Fruit fly (Drosophila melanogaster) whole organism, embryonic: ENCODE measurements around the gene Rm62.

Experiments
- Abd-B ChIP-seq: fragments of 200-800 bp; sonication (Bioruptor generic); optimal IDR thresholded peaks from 2 replicates; lab custom pipeline; 2018; ENCODE audit warnings: missing biosample characterization, mild to moderate bottlenecking, missing genetic modification characterization, moderate library complexity
- CG12299 ChIP-seq: fragments of 200-800 bp; sonication (Bioruptor generic); optimal IDR thresholded peaks from 2 replicates; lab custom pipeline; 2018; ENCODE audit warnings: missing biosample characterization, mild to moderate bottlenecking, missing genetic modification characterization
- CG13296 ChIP-seq: fragments of 200-800 bp; sonication (Bioruptor generic); optimal IDR thresholded peaks from 3 replicates; lab custom pipeline; 2018; ENCODE audit warnings: missing biosample characterization, mild to moderate bottlenecking, missing genetic modification characterization
- CG1602 ChIP-seq: fragments of 200-800 bp; sonication (Bioruptor generic); optimal IDR thresholded peaks from 3 replicates; lab custom pipeline; 2016; ENCODE audit warnings: missing biosample characterization, missing genetic modification characterization
- CG2116 ChIP-seq: fragments of 200-800 bp; sonication (Bioruptor generic); optimal IDR thresholded peaks from 3 replicates; lab custom pipeline; 2018; ENCODE audit warnings: missing biosample characterization, mild to moderate bottlenecking, missing genetic modification characterization
- CG2199 ChIP-seq: fragments of 200-800 bp; sonication (Bioruptor generic); IDR thresholded peaks from 3 replicates; pipeline ENCODE4 v1.3.6; 2022; ENCODE audit warnings: missing biosample characterization, missing genetic modification characterization
- CG2875 ChIP-seq: fragments of 200-800 bp; sonication (Bioruptor generic); optimal IDR thresholded peaks from 2 replicates; lab custom pipeline; 2017; ENCODE audit warnings: missing biosample characterization, mild to moderate bottlenecking, missing genetic modification characterization, missing genetic modification reagents
- CG32532 ChIP-seq: fragments of 200-800 bp; sonication (Bioruptor generic); IDR thresholded peaks from 2 replicates; pipeline ENCODE4 v1.3.6; 2022; ENCODE audit warnings: missing biosample characterization, missing genetic modification characterization
- CG32772 ChIP-seq: fragments of 200-800 bp; sonication (Bioruptor generic); IDR thresholded peaks from 2 replicates; pipeline ENCODE4 v1.3.6; 2022; ENCODE audit warnings: missing biosample characterization, missing genetic modification characterization
- CG3281 ChIP-seq: fragments of 200-800 bp; sonication (Bioruptor generic); optimal IDR thresholded peaks from 3 replicates; lab custom pipeline; 2017; ENCODE audit warnings: missing biosample characterization, mild to moderate bottlenecking, missing genetic modification characterization
- CG33557 ChIP-seq: fragments of 200-800 bp; sonication (Bioruptor generic); optimal IDR thresholded peaks from 2 replicates; lab custom pipeline; 2019; ENCODE audit warnings: missing biosample characterization, mild to moderate bottlenecking, missing genetic modification characterization, moderate library complexity
- CG3847 ChIP-seq: fragments of 200-800 bp; sonication (Bioruptor generic); IDR thresholded peaks from 2 replicates; pipeline ENCODE4 v1.3.6; 2022; ENCODE audit warnings: missing biosample characterization, missing genetic modification characterization
- CG4730 ChIP-seq: fragments of 200-800 bp; sonication (Bioruptor generic); IDR thresholded peaks from 2 replicates; pipeline ENCODE4 v1.3.6; 2022; ENCODE audit warnings: missing biosample characterization, missing genetic modification characterization
- CG5953 ChIP-seq: fragments of 200-800 bp; sonication (Bioruptor generic); IDR thresholded peaks from 2 replicates; pipeline ENCODE4 v1.3.6; 2022; ENCODE audit warnings: missing biosample characterization, missing genetic modification characterization
- CG6854 ChIP-seq: fragments of 200-800 bp; sonication (Bioruptor generic); optimal IDR thresholded peaks from 3 replicates; lab custom pipeline; 2017; ENCODE audit warnings: missing biosample characterization, mild to moderate bottlenecking, missing genetic modification characterization
- CG7745 ChIP-seq: fragments of 200-800 bp; sonication (Bioruptor generic); optimal IDR thresholded peaks from 2 replicates; lab custom pipeline; 2018; ENCODE audit warnings: missing biosample characterization, mild to moderate bottlenecking, missing genetic modification characterization, moderate library complexity
- CG8089 ChIP-seq: fragments of 200-800 bp; sonication (Bioruptor generic); optimal IDR thresholded peaks from 3 replicates; lab custom pipeline; 2016; ENCODE audit warnings: missing biosample characterization, missing genetic modification characterization
- CG8765 ChIP-seq: fragments of 200-800 bp; sonication (Bioruptor generic); IDR thresholded peaks from 2 replicates; pipeline ENCODE4 v1.3.6; 2022; ENCODE audit warnings: missing biosample characterization, missing genetic modification characterization
- CHES-1-like ChIP-seq: fragments of 200-800 bp; sonication (Bioruptor generic); optimal IDR thresholded peaks from 2 replicates; lab custom pipeline; 2016; ENCODE audit warnings: missing biosample characterization, missing genetic modification characterization
- Doc2 ChIP-seq: fragments of 200-800 bp; sonication (Bioruptor generic); IDR thresholded peaks from 2 replicates; pipeline ENCODE4 v1.3.6; 2022; ENCODE audit warnings: missing biosample characterization, missing genetic modification characterization
- Ets65A ChIP-seq: fragments of 200-800 bp; sonication (Bioruptor generic); peaks from one replicate; lab custom pipeline; 2016; ENCODE audit warnings: missing biosample characterization, missing genetic modification characterization
- HLH4C ChIP-seq: fragments of 200-800 bp; sonication (Bioruptor generic); IDR thresholded peaks from 3 replicates; pipeline ENCODE4 v1.3.6; 2022; ENCODE audit warnings: missing biosample characterization, missing genetic modification characterization; ENCODE audit not compliant: partially characterized antibody
- Hsf ChIP-seq: fragments of 200-800 bp; sonication (Bioruptor generic); optimal IDR thresholded peaks from 3 replicates; lab custom pipeline; 2016; ENCODE audit warnings: missing biosample characterization, missing genetic modification characterization
- Opbp ChIP-seq: fragments of 200-800 bp; sonication (Bioruptor generic); IDR thresholded peaks from 3 replicates; pipeline ENCODE4 v1.3.6; 2022; ENCODE audit warnings: missing biosample characterization, missing genetic modification characterization; ENCODE audit not compliant: partially characterized antibody
- Pdp1 ChIP-seq, 2 experiments: fragments of 200-800 bp; sonication (Bioruptor generic); optimal IDR thresholded peaks; 3 replicates each; lab custom pipeline; 2016; ENCODE audit warnings: missing biosample characterization in 2 of 2, missing genetic modification characterization in 2 of 2, mild to moderate bottlenecking in 1 of 2, moderate library complexity in 1 of 2
- Scr ChIP-seq: fragments of 200-800 bp; sonication (Bioruptor generic); IDR thresholded peaks from 2 replicates; pipeline ENCODE4 v1.3.6; 2022; ENCODE audit warnings: missing biosample characterization, missing genetic modification characterization; ENCODE audit not compliant: partially characterized antibody
- Sry-β ChIP-seq: fragments of 200-800 bp; sonication (Bioruptor generic); optimal IDR thresholded peaks from 2 replicates; lab custom pipeline; 2018; ENCODE audit warnings: missing biosample characterization, mild to moderate bottlenecking, missing genetic modification characterization, moderate library complexity
- bowl ChIP-seq: fragments of 200-800 bp; sonication (Bioruptor generic); IDR thresholded peaks from 2 replicates; pipeline ENCODE4 v1.3.6; 2022; ENCODE audit warnings: missing biosample characterization, missing genetic modification characterization
- disco-r ChIP-seq: fragments of 200-800 bp; sonication (Bioruptor generic); optimal IDR thresholded peaks from 2 replicates; lab custom pipeline; 2016; ENCODE audit warnings: missing biosample characterization, missing genetic modification characterization
- dysf ChIP-seq: fragments of 200-800 bp; sonication (Bioruptor generic); IDR thresholded peaks from 3 replicates; pipeline ENCODE4 v1.3.6; 2022; ENCODE audit warnings: missing biosample characterization, missing genetic modification characterization
- exex ChIP-seq: fragments of 200-800 bp; sonication (Bioruptor generic); optimal IDR thresholded peaks from 4 replicates; lab custom pipeline; 2018; ENCODE audit warnings: missing biosample characterization, mild to moderate bottlenecking, missing genetic modification characterization, moderate library complexity
- gem ChIP-seq: fragments of 200-800 bp; sonication (Bioruptor generic); optimal IDR thresholded peaks from 2 replicates; lab custom pipeline; 2019; ENCODE audit warnings: missing biosample characterization, mild to moderate bottlenecking, missing genetic modification characterization, moderate library complexity
- h ChIP-seq: fragments of >200 bp; optimal IDR thresholded peaks from 2 replicates; lab custom pipeline; 2017
- kni ChIP-seq: fragments of 200-800 bp; sonication (Bioruptor generic); optimal IDR thresholded peaks from 3 replicates; lab custom pipeline; 2017; ENCODE audit warnings: mild to moderate bottlenecking, missing biosample characterization, missing genetic modification reagents, missing genetic modification characterization
- nerfin-2 ChIP-seq: fragments of 200-800 bp; sonication (Bioruptor generic); IDR thresholded peaks from 2 replicates; pipeline ENCODE4 v1.3.6; 2022; ENCODE audit warnings: missing biosample characterization, missing genetic modification characterization; ENCODE audit not compliant: partially characterized antibody
- org-1 ChIP-seq: fragments of 200-800 bp; sonication (Bioruptor generic); optimal IDR thresholded peaks from 2 replicates; lab custom pipeline; 2017; ENCODE audit warnings: missing biosample characterization, missing genetic modification characterization
- p53 ChIP-seq: fragments of 200-800 bp; sonication (Bioruptor generic); optimal IDR thresholded peaks from 2 replicates; lab custom pipeline; 2016; ENCODE audit warnings: missing biosample characterization, missing genetic modification characterization
- phol ChIP-seq: fragments of 200-800 bp; sonication (Bioruptor generic); optimal IDR thresholded peaks from 3 replicates; lab custom pipeline; 2018; ENCODE audit warnings: missing biosample characterization, mild to moderate bottlenecking, missing genetic modification characterization, moderate library complexity
- row ChIP-seq: fragments of 200-800 bp; sonication (Bioruptor generic); IDR thresholded peaks from 3 replicates; pipeline ENCODE4 v1.3.6; 2022; ENCODE audit warnings: missing biosample characterization, missing genetic modification characterization
- sens ChIP-seq: fragments of 200-800 bp; sonication (Bioruptor generic); peaks from one replicate; lab custom pipeline; 2016; ENCODE audit warnings: missing biosample characterization, missing genetic modification characterization
- ssp ChIP-seq: fragments of 200-800 bp; sonication (Bioruptor generic); IDR thresholded peaks from 2 replicates; pipeline ENCODE4 v1.3.6; 2022; ENCODE audit warnings: missing biosample characterization, missing genetic modification characterization
- stwl ChIP-seq: fragments of 200-800 bp; sonication (Bioruptor generic); optimal IDR thresholded peaks from 3 replicates; lab custom pipeline; 2018; ENCODE audit warnings: missing biosample characterization, mild to moderate bottlenecking, missing genetic modification characterization, moderate library complexity
- tgo ChIP-seq: fragments of 200-800 bp; sonication (Bioruptor generic); IDR thresholded peaks from 3 replicates; pipeline ENCODE4 v1.3.6; 2022; ENCODE audit warnings: missing biosample characterization, missing genetic modification characterization
- unpg ChIP-seq: fragments of 200-800 bp; sonication (Bioruptor generic); optimal IDR thresholded peaks from 3 replicates; lab custom pipeline; 2018; ENCODE audit warnings: missing biosample characterization, mild to moderate bottlenecking, missing genetic modification characterization, moderate library complexity
- vnd ChIP-seq: fragments of 200-800 bp; sonication (Bioruptor generic); IDR thresholded peaks from 3 replicates; pipeline ENCODE4 v1.3.6; 2022; ENCODE audit warnings: missing biosample characterization, missing genetic modification characterization; ENCODE audit not compliant: partially characterized antibody
- wdn ChIP-seq: fragments of 200-800 bp; sonication (Bioruptor generic); IDR thresholded peaks from 2 replicates; pipeline ENCODE4 v1.3.6; 2022; ENCODE audit warnings: missing biosample characterization, missing genetic modification characterization
- zfh1 ChIP-seq: fragments of 200-800 bp; sonication (Bioruptor generic); IDR thresholded peaks from 3 replicates; pipeline ENCODE4 v1.3.6; 2022; ENCODE audit warnings: missing biosample characterization, missing genetic modification characterization

Gene Rm62

dm6 chr3R:6025227-6025626 is 16.8 kb upstream of the Rm62 start:
- TF ChIP-seq CG3281 = no peak
- TF ChIP-seq h (lab: Kevin White, UChicago) = no peak
- no peak for TF ChIP-seq kni (GFP tag; lab: Kevin White, UChicago)
- no peak for TF ChIP-seq org-1 (GFP tag; lab: Kevin White, UChicago)
- TF ChIP-seq CG8765 (GFP tag; lab: Robert Waterston, UW) = no peak
- no peak for TF ChIP-seq CG2199
- TF ChIP-seq bowl (GFP tag; lab: Robert Waterston, UW) = no peak
- no peak for TF ChIP-seq zfh1 (GFP tag; lab: Robert Waterston, UW)
- TF ChIP-seq CG12299 (tag; lab: Kevin White, UChicago) = no peak
- no peak for TF ChIP-seq HLH4C (GFP tag; lab: Robert Waterston, UW)
- TF ChIP-seq CG3847 = no peak
- TF ChIP-seq wdn (GFP tag; lab: Robert Waterston, UW) = no peak
- no peak for TF ChIP-seq Opbp (GFP tag; lab: Robert Waterston, UW)
- no peak for TF ChIP-seq CG32772
- TF ChIP-seq Scr = no peak
- no peak for TF ChIP-seq CG13296 (GFP tag; lab: Kevin White, UChicago)

- TF ChIP-seq gem (tag; lab: Kevin White, UChicago) (no peak), Ets65A (peak; percentile 57), unpg (no peak)
Observed at dm6 chr3R:6011832-6012231, 3.5 kb upstream of the Rm62 start, which contains the start of gene CG10280. Gene CG10280 (minus strand): TSS chr3R:6011932.

dm6 chr3R:6009510-6010407 is 1.4 kb upstream of the Rm62 start:
- no peak for TF ChIP-seq CG33557 (GFP tag; lab: Kevin White, UChicago)
- peak; percentile 34 for TF ChIP-seq sens (GFP tag; lab: Kevin White, UChicago)
- no peak for TF ChIP-seq Doc2 (GFP tag; lab: Robert Waterston, UW)
- TF ChIP-seq nerfin-2 (GFP tag; lab: Robert Waterston, UW) = no peak
- TF ChIP-seq CG2875 (GFP tag; lab: Kevin White, UChicago) = no peak
- peak; percentile 91 for TF ChIP-seq stwl (tag; lab: Kevin White, UChicago)
- no peak for TF ChIP-seq CG5953 (GFP tag; lab: Robert Waterston, UW)
- TF ChIP-seq CG7745 = no peak
- TF ChIP-seq CG2116 = peak; percentile 8
- no peak for TF ChIP-seq p53
- peak; percentile 12 for TF ChIP-seq phol
- TF ChIP-seq CG4730 (GFP tag; lab: Robert Waterston, UW) = no peak
- TF ChIP-seq Pdp1 (GFP tag; optimal IDR thresholded peaks at IDR 0.05; lab: Kevin White, UChicago) = no peak
- TF ChIP-seq CG6854 (GFP tag; lab: Kevin White, UChicago) = no peak
- TF ChIP-seq row (GFP tag; lab: Robert Waterston, UW) = no peak
- TF ChIP-seq CHES-1-like (GFP tag; lab: Kevin White, UChicago) = no peak
- no peak for TF ChIP-seq CG32532 (GFP tag; lab: Robert Waterston, UW)
- no peak for TF ChIP-seq CG8089
- TF ChIP-seq CG3281 = no peak
- no peak for TF ChIP-seq exex (tag; lab: Kevin White, UChicago)
- no peak for TF ChIP-seq Abd-B (GFP tag; lab: Kevin White, UChicago)
- no peak for TF ChIP-seq tgo (GFP tag; lab: Robert Waterston, UW)
- peak; percentile 53 for TF ChIP-seq Scr
- no peak for TF ChIP-seq Hsf (GFP tag; lab: Kevin White, UChicago)
- no peak for TF ChIP-seq ssp (GFP tag; lab: Robert Waterston, UW)
- no peak for TF ChIP-seq Sry-β (GFP tag; lab: Kevin White, UChicago)
- TF ChIP-seq disco-r (GFP tag; lab: Kevin White, UChicago) = no peak
- TF ChIP-seq CG1602 (GFP tag; lab: Kevin White, UChicago) = no peak
- TF ChIP-seq vnd (GFP tag; lab: Robert Waterston, UW) = peak; percentile 28; the same call in 1 of the 3 replicates
- TF ChIP-seq dysf (GFP tag; lab: Robert Waterston, UW) = no peak
